Worm (Caenorhabditis elegans): ENCODE results near the gene ceh-100.

DNA sequence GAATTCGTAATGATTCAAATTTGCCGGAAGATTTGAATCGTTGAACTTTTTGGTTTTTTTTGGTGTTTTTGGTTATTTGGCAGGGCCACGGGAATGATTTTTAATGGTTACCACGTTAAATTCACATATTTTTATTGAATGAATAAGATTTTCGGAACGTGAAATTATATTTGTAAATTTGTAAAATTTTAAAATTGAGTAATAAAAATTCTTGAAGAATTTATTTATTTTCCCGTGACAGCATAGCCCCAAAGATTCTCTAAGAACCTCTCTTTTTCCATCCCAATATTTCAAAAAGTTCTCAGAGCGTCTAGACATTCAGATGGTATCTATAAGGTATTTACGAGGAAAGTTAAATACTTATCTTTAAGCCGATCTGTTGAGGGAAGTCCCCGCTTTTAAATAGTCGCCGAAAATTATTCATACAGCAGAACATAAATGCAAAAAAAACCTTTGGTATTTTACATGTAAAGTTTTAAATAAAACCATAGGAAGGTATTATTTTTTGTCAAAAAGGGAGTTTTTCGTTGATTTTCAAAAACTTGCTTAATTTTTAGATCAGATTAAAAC is 31.4 kb upstream of the ceh-100 start, which contains the start of gene Y38E10A.17:
- no peak for TF ChIP-seq flt-1 (GFP tag; IDR thresholded peaks at IDR 0.05)
- no peak for TF ChIP-seq ztf-29 (GFP tag; IDR thresholded peaks at IDR 0.05)
- no peak for TF ChIP-seq cog-1 (tag; optimal IDR thresholded peaks at IDR 0.05)
- TF ChIP-seq ztf-23 (GFP tag; IDR thresholded peaks at IDR 0.05) = no peak
- no peak for TF ChIP-seq ref-1 (GFP tag; conservative IDR thresholded peaks at IDR 0.05)
- TF ChIP-seq klf-2 (GFP tag; conservative IDR thresholded peaks at IDR 0.05) = no peak
- no peak for TF ChIP-seq T22C8.4 (GFP tag; IDR thresholded peaks at IDR 0.05)
- TF ChIP-seq med-1 (GFP tag; optimal IDR thresholded peaks at IDR 0.05; ENCODE audit: insufficient read depth) = no peak

Measured in whole organism, midembryonic.